Worm (Caenorhabditis elegans) whole organism, young adult: Measurements from ENCODE around the gene cyp-14A4.

Source experiments
- B0261.1 ChIP-seq: sonication (generic microtip); optimal IDR thresholded peaks from 2 replicates; lab custom pipeline; 2016; ENCODE audit warnings: mild to moderate bottlenecking, missing genetic modification characterization, moderate library complexity, missing compliant biosample characterization
- C17E4.6 ChIP-seq: fragments of 200-800 bp; sonication (Bioruptor generic); IDR thresholded peaks from 2 replicates; pipeline ENCODE4 v1.3.6; 2022; ENCODE audit warnings: missing genetic modification reagents, missing genetic modification characterization, missing compliant biosample characterization
- F22D6.2 ChIP-seq: sonication (generic microtip); optimal IDR thresholded peaks from 2 replicates; lab custom pipeline; 2016; ENCODE audit warnings: mild to moderate bottlenecking, missing genetic modification characterization, missing compliant biosample characterization
- F23B12.7 ChIP-seq: sonication (generic microtip); optimal IDR thresholded peaks from 2 replicates; lab custom pipeline; 2017; ENCODE audit warnings: missing genetic modification characterization, mild to moderate bottlenecking, missing compliant biosample characterization, antibody characterized with exemption, moderate library complexity; ENCODE audit not compliant: insufficient read depth
- F52B5.7 ChIP-seq: sonication (generic microtip); optimal IDR thresholded peaks from 2 replicates; lab custom pipeline; 2016; ENCODE audit warnings: mild to moderate bottlenecking, missing genetic modification characterization, missing compliant biosample characterization
- F55B11.4 ChIP-seq: sonication (generic microtip); optimal IDR thresholded peaks from 2 replicates; lab custom pipeline; 2016; ENCODE audit warnings: missing compliant biosample characterization, missing genetic modification characterization, borderline replicate concordance; ENCODE audit not compliant: insufficient read depth
- attf-6 ChIP-seq: fragments of 200-800 bp; sonication (Bioruptor generic); IDR thresholded peaks from 2 replicates; pipeline ENCODE4 v1.3.6; 2022; ENCODE audit warnings: missing genetic modification reagents, missing genetic modification characterization, missing compliant biosample characterization
- cebp-1 ChIP-seq, 2 experiments: fragments of 200-800 bp in 1 of 2; sonication (Bioruptor generic) in 1 of 2; sonication (generic microtip) in 1 of 2; IDR thresholded peaks in 1 of 2; optimal IDR thresholded peaks in 1 of 2; 2 replicates each; pipeline versions ENCODE4 v1.3.6 to Lab custom; 2017 to 2022; ENCODE audit warnings: missing compliant biosample characterization in 2 of 2, missing genetic modification characterization in 2 of 2, mild to moderate bottlenecking in 1 of 2, missing genetic modification reagents in 1 of 2, moderate library complexity in 1 of 2
- cebp-2 ChIP-seq: fragments of 200-800 bp; sonication (Bioruptor generic); IDR thresholded peaks from 2 replicates; pipeline ENCODE4 v1.3.6; 2022; ENCODE audit warnings: missing genetic modification characterization, missing compliant biosample characterization
- ceh-27 ChIP-seq: fragments of 200-800 bp; sonication (Bioruptor generic); optimal IDR thresholded peaks from 2 replicates; lab custom pipeline; 2018; ENCODE audit warnings: mild to moderate bottlenecking, missing genetic modification characterization, moderate library complexity, missing compliant biosample characterization
- dox-1 ChIP-seq: fragments of 200-800 bp; sonication (Bioruptor generic); IDR thresholded peaks from 2 replicates; pipeline ENCODE4 v1.3.6; 2022; ENCODE audit warnings: missing genetic modification reagents, missing genetic modification characterization, missing compliant biosample characterization
- dpff-1 ChIP-seq: sonication (generic microtip); optimal IDR thresholded peaks from 2 replicates; lab custom pipeline; 2017; ENCODE audit warnings: mild to moderate bottlenecking, missing genetic modification characterization, missing compliant biosample characterization
- gei-17 ChIP-seq: fragments of 200-800 bp; sonication (Bioruptor generic); optimal IDR thresholded peaks from 2 replicates; lab custom pipeline; 2018; ENCODE audit warnings: mild to moderate bottlenecking, missing genetic modification characterization, missing compliant biosample characterization
- hsf-1 ChIP-seq: fragments of 200-800 bp; sonication (Bioruptor generic); IDR thresholded peaks from 2 replicates; pipeline ENCODE4 v1.3.6; 2022; ENCODE audit warnings: missing genetic modification reagents, missing genetic modification characterization, missing compliant biosample characterization
- lag-1 ChIP-seq: fragments of 200-800 bp; sonication (Bioruptor generic); IDR thresholded peaks from 2 replicates; pipeline ENCODE4 v1.3.6; 2022; ENCODE audit warnings: missing genetic modification reagents, missing genetic modification characterization, missing compliant biosample characterization
- lin-26 ChIP-seq: fragments of 200-800 bp; sonication (Bioruptor generic); IDR thresholded peaks from 2 replicates; pipeline ENCODE4 v1.3.6; 2022; ENCODE audit warnings: missing genetic modification reagents, missing genetic modification characterization, missing compliant biosample characterization
- lin-40 ChIP-seq: sonication (generic microtip); optimal IDR thresholded peaks from 2 replicates; lab custom pipeline; 2016; ENCODE audit warnings: missing genetic modification characterization, mild to moderate bottlenecking, missing compliant biosample characterization, missing genotype, missing genetic modification reagents
- lsl-1 ChIP-seq: fragments of 200-800 bp; sonication (Bioruptor generic); optimal IDR thresholded peaks from 2 replicates; lab custom pipeline; 2018; ENCODE audit warnings: mild to moderate bottlenecking, missing genetic modification characterization, moderate library complexity, missing compliant biosample characterization
- madf-6 ChIP-seq: fragments of 200-800 bp; sonication (Bioruptor generic); IDR thresholded peaks from 2 replicates; pipeline ENCODE4 v1.3.6; 2022; ENCODE audit warnings: missing genetic modification reagents, missing genetic modification characterization, missing compliant biosample characterization
- mcd-1 ChIP-seq: fragments of 200-800 bp; sonication (Bioruptor generic); IDR thresholded peaks from 2 replicates; pipeline ENCODE4 v1.3.6; 2022; ENCODE audit warnings: missing genetic modification reagents, missing genetic modification characterization, missing compliant biosample characterization
- nhr-120 ChIP-seq: fragments of 200-800 bp; sonication (Bioruptor generic); IDR thresholded peaks from 2 replicates; pipeline ENCODE4 v1.3.6; 2022; ENCODE audit warnings: missing genetic modification characterization, missing compliant biosample characterization
- nhr-80 ChIP-seq: sonication (generic microtip); optimal IDR thresholded peaks from 2 replicates; lab custom pipeline; 2016; ENCODE audit warnings: missing genetic modification characterization, missing compliant biosample characterization
- pbrm-1 ChIP-seq: fragments of 200-800 bp; sonication (Bioruptor generic); IDR thresholded peaks from 2 replicates; pipeline ENCODE4 v1.3.6; 2022; ENCODE audit warnings: missing genetic modification reagents, missing genetic modification characterization, missing compliant biosample characterization
- pha-4 ChIP-seq: fragments of 150-350 bp; sonication (generic microtip); optimal IDR thresholded peaks from 2 replicates; lab custom pipeline; 2014; ENCODE audit warnings: missing biosample characterization, missing genetic modification reagents, missing genetic modification characterization
- rec-8 ChIP-seq, 2 experiments: sonication (generic microtip); optimal IDR thresholded peaks; 2 replicates each; lab custom pipeline; 2016; ENCODE audit warnings: mild to moderate bottlenecking in 2 of 2, missing genetic modification characterization in 2 of 2, missing genetic modification reagents in 2 of 2, missing genotype in 2 of 2, missing biosample characterization in 1 of 2, missing compliant biosample characterization in 1 of 2, moderate library complexity in 1 of 2
- rpc-1 ChIP-seq, 2 experiments: fragments of 150-350 bp in 1 of 2; sonication (generic microtip) in 1 of 2; optimal IDR thresholded peaks; 2 replicates each; lab custom pipeline; 2014 to 2018; ENCODE audit warnings: missing biosample characterization in 1 of 2, missing genetic modification characterization in 1 of 2, missing genetic modification reagents in 1 of 2, missing genotype in 1 of 2
- snpc-1.1 ChIP-seq: sonication (generic microtip); optimal IDR thresholded peaks from 2 replicates; lab custom pipeline; 2017; ENCODE audit warnings: missing genetic modification characterization, mild to moderate bottlenecking, missing compliant biosample characterization, antibody characterized with exemption, moderate library complexity, missing genotype, missing genetic modification reagents; ENCODE audit not compliant: insufficient read depth
- snpc-1.3 ChIP-seq: sonication (generic microtip); optimal IDR thresholded peaks from 2 replicates; lab custom pipeline; 2017; ENCODE audit warnings: missing genetic modification characterization, mild to moderate bottlenecking, missing compliant biosample characterization, antibody characterized with exemption, moderate library complexity, missing genotype, missing genetic modification reagents; ENCODE audit not compliant: insufficient read depth
- tbp1 ChIP-seq: fragments of 200-800 bp; sonication (Bioruptor generic); optimal IDR thresholded peaks from 2 replicates; lab custom pipeline; 2018; ENCODE audit warnings: mild to moderate bottlenecking, missing genetic modification characterization, missing compliant biosample characterization
- unc-62 ChIP-seq: fragments of 150-350 bp; optimal IDR thresholded peaks from 2 replicates; lab custom pipeline; 2014; ENCODE audit warnings: missing biosample characterization, missing genetic modification reagents, missing genetic modification characterization
- ztf-22 ChIP-seq: fragments of 200-800 bp; sonication (Bioruptor generic); optimal IDR thresholded peaks from 2 replicates; lab custom pipeline; 2018; ENCODE audit warnings: mild to moderate bottlenecking, missing genetic modification characterization, moderate library complexity, missing compliant biosample characterization
- ztf-26 ChIP-seq: sonication (generic microtip); optimal IDR thresholded peaks from 2 replicates; lab custom pipeline; 2017; ENCODE audit warnings: missing genetic modification characterization, missing compliant biosample characterization

The cyp-14A4 gene

ce11 chrX:13322886-13323285 is 38.9 kb upstream of the cyp-14A4 start, which contains the start of gene F46G10.2:
TSS of gene F46G10.2 (plus strand) at chrX:13322963.
- TF ChIP-seq dox-1 (GFP tag; lab: Robert Waterston, UW) (no peak), ztf-22 (GFP tag; lab: Kevin White, UChicago) (no peak), C17E4.6 (GFP tag; lab: Robert Waterston, UW) (no peak), mcd-1 (no peak), lsl-1 (no peak), lag-1 (GFP tag; lab: Robert Waterston, UW) (no peak), F55B11.4 (no peak), tbp1 (GFP tag; lab: Kevin White, UChicago) (no peak), unc-62 (GFP tag; lab: Kevin White, UChicago) (no peak), dpff-1 (tag; lab: Kevin White, UChicago) (no peak), hsf-1 (GFP tag; lab: Robert Waterston, UW) (no peak)

ce11 chrX:13320575-13320974 is 36.6 kb upstream of the cyp-14A4 start:
- TF ChIP-seq rec-8 (tag; optimal IDR thresholded peaks at IDR 0.05; lab: Kevin White, UChicago) (no peak), F22D6.2 (tag; lab: Kevin White, UChicago) (no peak), tbp1 (GFP tag; lab: Kevin White, UChicago) (no peak), ztf-26 (tag; lab: Kevin White, UChicago) (peak; percentile 16), lin-26 (GFP tag; lab: Robert Waterston, UW) (0 out of 2 replicates have a peak, but pooled peaks have one; percentile 20), snpc-1.3 (tag; lab: Kevin White, UChicago) (no peak), cebp-1 (GFP tag; IDR thresholded peaks at IDR 0.05; lab: Robert Waterston, UW) (no peak), cebp-1 (tag; optimal IDR thresholded peaks at IDR 0.05; lab: Kevin White, UChicago) (peak; percentile 12), F52B5.7 (tag; lab: Kevin White, UChicago) (no peak), mcd-1 (no peak), pha-4 (tag; lab: Kevin White, UChicago) (no peak), pbrm-1 (no peak), rpc-1 (optimal IDR thresholded peaks at IDR 0.05; lab: Kevin White, UChicago) (no peak), rpc-1 (tag; optimal IDR thresholded peaks at IDR 0.05; lab: Kevin White, UChicago) (no peak), snpc-1.1 (tag; lab: Kevin White, UChicago) (no peak), lin-40 (tag; lab: Kevin White, UChicago) (peak; percentile 29), B0261.1 (no peak), nhr-80 (peak; percentile 70), F23B12.7 (tag; lab: Kevin White, UChicago) (peak; percentile 15)

DNA sequence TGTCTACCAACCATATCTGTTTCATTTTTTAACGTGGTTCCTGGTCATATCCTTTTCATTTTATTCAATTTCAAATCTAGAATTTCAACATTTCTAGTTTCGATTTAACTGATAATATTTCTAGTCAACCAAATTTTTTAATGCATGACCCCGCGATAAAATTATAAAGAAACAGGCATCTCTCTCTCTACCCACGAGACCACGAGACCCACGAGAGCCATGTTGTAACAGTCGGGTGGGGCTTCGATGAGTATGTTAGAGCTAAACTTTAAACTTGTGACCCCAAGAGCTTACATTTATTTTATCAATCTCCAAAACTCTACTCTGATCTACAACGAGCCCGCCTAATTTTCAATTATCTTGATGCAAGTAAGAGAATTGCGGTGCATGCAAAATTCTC is 34.3 kb upstream of the cyp-14A4 start:
- TF ChIP-seq madf-6: no peak
- no peak for TF ChIP-seq cebp-1 (GFP tag; IDR thresholded peaks at IDR 0.05; lab: Robert Waterston, UW)
- TF ChIP-seq cebp-1 (tag; optimal IDR thresholded peaks at IDR 0.05; lab: Kevin White, UChicago): peak; percentile 20
- no peak for TF ChIP-seq gei-17 (GFP tag; lab: Kevin White, UChicago)
- TF ChIP-seq, all 124 proteins: peak for 1

DNA sequence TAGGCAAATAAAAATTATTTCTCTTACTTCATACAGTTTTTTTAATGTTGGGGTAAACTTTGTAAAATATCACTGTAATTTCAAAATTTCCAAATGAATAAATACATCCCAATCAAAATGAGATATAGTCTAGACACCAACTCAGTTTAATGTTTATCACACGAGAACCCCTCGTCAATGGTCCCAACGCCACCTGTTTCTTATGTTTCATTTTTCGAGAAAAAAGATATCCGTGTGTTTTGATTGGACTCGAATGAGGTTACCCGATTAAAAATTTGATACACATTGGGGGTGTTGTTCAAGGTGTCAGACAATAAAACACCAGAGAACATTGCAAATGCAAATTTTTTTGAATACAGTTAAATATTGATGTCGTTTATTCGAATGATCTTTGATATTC is 33.5 kb upstream of the cyp-14A4 start:
- no peak for TF ChIP-seq cebp-2 (GFP tag; lab: Robert Waterston, UW)
- TF ChIP-seq attf-6 (GFP tag; lab: Robert Waterston, UW): no peak
- TF ChIP-seq lsl-1: no peak
- TF ChIP-seq ceh-27 (GFP tag; lab: Kevin White, UChicago): no peak
- no peak for TF ChIP-seq nhr-120 (GFP tag; lab: Robert Waterston, UW)
